Worm (Caenorhabditis elegans) whole organism, L2 larva: Measurements from ENCODE around the gene soap-1.

Source experiments
- C34F6.9 ChIP-seq: fragments of 150-350 bp; optimal IDR thresholded peaks from 2 replicates; lab custom pipeline; 2014; ENCODE audit warnings: missing biosample characterization, missing genetic modification characterization
- R02D3.7 ChIP-seq: fragments of 150-350 bp; optimal IDR thresholded peaks from 2 replicates; lab custom pipeline; 2014; ENCODE audit warnings: missing biosample characterization, missing genetic modification characterization
- Y55F3AM.14 ChIP-seq: fragments of 200-800 bp; sonication (Bioruptor generic); optimal IDR thresholded peaks from 2 replicates; lab custom pipeline; 2018; ENCODE audit warnings: mild to moderate bottlenecking, missing genetic modification characterization, missing compliant biosample characterization
- ZK546.5 ChIP-seq: sonication (generic microtip); optimal IDR thresholded peaks from 2 replicates; lab custom pipeline; 2017; ENCODE audit warnings: missing biosample characterization, missing genetic modification characterization
- alr-1 ChIP-seq: fragments of 150-350 bp; optimal IDR thresholded peaks from 2 replicates; lab custom pipeline; 2014; ENCODE audit warnings: missing biosample characterization, missing genetic modification characterization
- aly-2 ChIP-seq: fragments of 150-350 bp; optimal IDR thresholded peaks from 2 replicates; lab custom pipeline; 2014; ENCODE audit warnings: missing biosample characterization, missing genetic modification characterization
- ama-1 ChIP-seq: fragments of 150-350 bp; optimal IDR thresholded peaks from 2 replicates; lab custom pipeline; 2018; ENCODE audit warnings: inconsistent platforms
- blmp-1 ChIP-seq: sonication (generic microtip); optimal IDR thresholded peaks from 2 replicates; lab custom pipeline; 2017; ENCODE audit warnings: missing genetic modification characterization, mild to moderate bottlenecking, missing compliant biosample characterization, antibody characterized with exemption, moderate library complexity; ENCODE audit not compliant: insufficient read depth
- ceh-16 ChIP-seq: fragments of 150-350 bp; optimal IDR thresholded peaks from 2 replicates; lab custom pipeline; 2014; ENCODE audit warnings: missing biosample characterization, missing genetic modification characterization
- ceh-82 ChIP-seq: fragments of 150-350 bp; optimal IDR thresholded peaks from 2 replicates; lab custom pipeline; 2014; ENCODE audit warnings: missing biosample characterization, missing genetic modification characterization
- crh-2 ChIP-seq: sonication (generic microtip); optimal IDR thresholded peaks from 2 replicates; lab custom pipeline; 2017; ENCODE audit warnings: missing biosample characterization, missing genetic modification characterization
- dmd-4 ChIP-seq: sonication (generic microtip); optimal IDR thresholded peaks from 2 replicates; lab custom pipeline; 2017; ENCODE audit warnings: missing biosample characterization, missing genetic modification characterization
- egl-27 ChIP-seq: sonication (generic microtip); optimal IDR thresholded peaks from 3 replicates; lab custom pipeline; 2017; ENCODE audit warnings: missing biosample characterization, missing genetic modification reagents, missing genetic modification characterization
- elt-1 ChIP-seq: fragments of 150-350 bp; optimal IDR thresholded peaks from 2 replicates; lab custom pipeline; 2014; ENCODE audit warnings: missing biosample characterization, missing genetic modification characterization
- elt-3 ChIP-seq: sonication (generic microtip); optimal IDR thresholded peaks from 2 replicates; lab custom pipeline; 2017; ENCODE audit warnings: missing biosample characterization, missing genetic modification characterization
- fos-1 ChIP-seq: fragments of 150-350 bp; optimal IDR thresholded peaks from 2 replicates; lab custom pipeline; 2014; ENCODE audit warnings: missing biosample characterization, missing genetic modification characterization
- lin-11 ChIP-seq: fragments of 150-350 bp; sonication (generic microtip); optimal IDR thresholded peaks from 2 replicates; lab custom pipeline; 2014; ENCODE audit warnings: missing biosample characterization, missing genetic modification characterization, inconsistent platforms, mixed read lengths
- lin-39 ChIP-seq: fragments of 150-350 bp; optimal IDR thresholded peaks from 2 replicates; lab custom pipeline; 2014; ENCODE audit warnings: missing biosample characterization, missing genetic modification reagents, missing genetic modification characterization
- lsy-2 ChIP-seq, 2 experiments: fragments of 150-350 bp in 1 of 2; sonication (generic microtip) in 1 of 2; optimal IDR thresholded peaks; 2 replicates each; lab custom pipeline; 2014 to 2017; ENCODE audit warnings: missing biosample characterization in 2 of 2, missing genetic modification characterization in 2 of 2
- mab-5 ChIP-seq: fragments of 150-350 bp; optimal IDR thresholded peaks from 2 replicates; lab custom pipeline; 2014; ENCODE audit warnings: missing biosample characterization, missing genetic modification characterization
- mbf-1 ChIP-seq: sonication (generic microtip); optimal IDR thresholded peaks from 2 replicates; lab custom pipeline; 2017; ENCODE audit warnings: missing biosample characterization, missing genetic modification characterization
- mdl-1 ChIP-seq, 2 experiments: fragments of 150-350 bp in 1 of 2; sonication (generic microtip) in 1 of 2; optimal IDR thresholded peaks; 2 replicates each; lab custom pipeline; 2017; ENCODE audit warnings: missing biosample characterization in 2 of 2, missing genetic modification characterization in 2 of 2
- nhr-10 ChIP-seq: sonication (generic microtip); optimal IDR thresholded peaks from 2 replicates; lab custom pipeline; 2017; ENCODE audit warnings: missing biosample characterization, missing genetic modification characterization
- nhr-11 ChIP-seq: fragments of 150-350 bp; optimal IDR thresholded peaks from 2 replicates; lab custom pipeline; 2014; ENCODE audit warnings: missing biosample characterization, missing genetic modification characterization
- nhr-129 ChIP-seq: fragments of 150-350 bp; optimal IDR thresholded peaks from 2 replicates; lab custom pipeline; 2014; ENCODE audit warnings: missing biosample characterization, missing genetic modification characterization
- nhr-23 ChIP-seq: fragments of 150-350 bp; optimal IDR thresholded peaks from 2 replicates; lab custom pipeline; 2014; ENCODE audit warnings: missing biosample characterization, missing genetic modification reagents, missing genetic modification characterization
- nhr-25 ChIP-seq: fragments of 150-350 bp; sonication (generic microtip); optimal IDR thresholded peaks from 3 replicates; lab custom pipeline; 2014; ENCODE audit warnings: missing biosample characterization, missing genetic modification characterization
- nhr-6 ChIP-seq: fragments of 150-350 bp; optimal IDR thresholded peaks from 2 replicates; lab custom pipeline; 2014; ENCODE audit warnings: missing biosample characterization, missing genetic modification characterization
- peb-1 ChIP-seq: fragments of 150-350 bp; optimal IDR thresholded peaks from 2 replicates; lab custom pipeline; 2014; ENCODE audit warnings: missing biosample characterization, missing genetic modification characterization
- sem-4 ChIP-seq: fragments of 150-350 bp; optimal IDR thresholded peaks from 2 replicates; lab custom pipeline; 2014; ENCODE audit warnings: missing biosample characterization, missing genetic modification reagents, missing genetic modification characterization
- sma-3 ChIP-seq: sonication (generic microtip); optimal IDR thresholded peaks from 2 replicates; lab custom pipeline; 2016; ENCODE audit warnings: missing genetic modification reagents, missing genetic modification characterization, missing compliant biosample characterization
- sma-9 ChIP-seq, 2 experiments: fragments of 150-350 bp in 1 of 2; sonication (generic microtip) in 1 of 2; optimal IDR thresholded peaks; 2 replicates each; lab custom pipeline; 2014 to 2016; ENCODE audit warnings: missing genetic modification characterization in 2 of 2, mild to moderate bottlenecking in 1 of 2, missing biosample characterization in 1 of 2, missing compliant biosample characterization in 1 of 2, missing genetic modification reagents in 1 of 2, moderate library complexity in 1 of 2
- snpc-4 ChIP-seq: fragments of 150-350 bp; optimal IDR thresholded peaks from 2 replicates; lab custom pipeline; 2014; ENCODE audit warnings: missing biosample characterization, missing genetic modification characterization
- unc-39 ChIP-seq: fragments of 150-350 bp; optimal IDR thresholded peaks from 2 replicates; lab custom pipeline; 2014; ENCODE audit warnings: missing biosample characterization, missing genetic modification characterization
- unc-55 ChIP-seq: fragments of 150-350 bp; sonication (generic microtip); optimal IDR thresholded peaks from 3 replicates; lab custom pipeline; 2014; ENCODE audit warnings: missing biosample characterization, missing genetic modification reagents, missing genetic modification characterization
- unc-62 ChIP-seq: fragments of 150-350 bp; optimal IDR thresholded peaks from 2 replicates; lab custom pipeline; 2014; ENCODE audit warnings: missing biosample characterization, missing genetic modification reagents, missing genetic modification characterization
- ztf-1 ChIP-seq: fragments of 200-800 bp; sonication (Bioruptor generic); conservative IDR thresholded peaks from 2 replicates; pipeline ENCODE4 v1.3.6; 2022; ENCODE audit warnings: missing genetic modification characterization, missing compliant biosample characterization
- ztf-11 ChIP-seq: sonication (generic microtip); optimal IDR thresholded peaks from 2 replicates; lab custom pipeline; 2017; ENCODE audit warnings: missing biosample characterization, missing genetic modification characterization
- ztf-4 ChIP-seq: fragments of 150-350 bp; optimal IDR thresholded peaks from 2 replicates; lab custom pipeline; 2014; ENCODE audit warnings: missing biosample characterization, missing genetic modification characterization

soap-1 gene

ce11 chrV:7175201-7175600 is 39.5 kb downstream of the soap-1 start, which contains the start of gene lgc-39:
Gene lgc-39, plus strand, starts transcription at chrV:7175501.
- no peak for TF ChIP-seq egl-27 (tag; lab: Kevin White, UChicago)
- no peak for TF ChIP-seq lsy-2 (tag; optimal IDR thresholded peaks at IDR 0.05; lab: Kevin White, UChicago)
- no peak for TF ChIP-seq lin-39 (tag; lab: Kevin White, UChicago)
- no peak for TF ChIP-seq aly-2 (tag; lab: Kevin White, UChicago)
- no peak for TF ChIP-seq elt-1
- TF ChIP-seq lin-11, result no peak
- no peak for TF ChIP-seq ceh-82
- TF ChIP-seq ztf-4 (tag; lab: Kevin White, UChicago), result no peak

- TF ChIP-seq lin-11 (no peak), sem-4 (no peak), nhr-129 (tag; lab: Kevin White, UChicago) (no peak), mab-5 (tag; lab: Kevin White, UChicago) (no peak), dmd-4 (tag; lab: Kevin White, UChicago) (no peak), elt-3 (tag; lab: Kevin White, UChicago) (no peak), C34F6.9 (tag; lab: Kevin White, UChicago) (no peak), nhr-10 (tag; lab: Kevin White, UChicago) (no peak), crh-2 (tag; lab: Kevin White, UChicago) (no peak)
Measured at ce11 chrV:7166709-7167108, 48.0 kb downstream of the soap-1 start, which contains the start of gene ugt-36. Gene ugt-36, plus strand, starts transcription at chrV:7167009.

ce11 chrV:7164210-7164609 is 50.5 kb downstream of the soap-1 start, which contains the start of gene srh-83:
Gene srh-83, plus strand, starts transcription at chrV:7164510.
- TF ChIP-seq ztf-11 (no peak), mbf-1 (no peak), alr-1 (tag; lab: Kevin White, UChicago) (no peak), mab-5 (tag; lab: Kevin White, UChicago) (no peak), mdl-1 (tag; optimal IDR thresholded peaks at IDR 0.05; lab: Kevin White, UChicago) (no peak)
- TF ChIP-seq, all 48 proteins: peak for 0

- TF ChIP-seq sma-3 (GFP tag; lab: Kevin White, UChicago) (peak; percentile 3), dmd-4 (tag; lab: Kevin White, UChicago) (no peak), nhr-25 (tag; lab: Kevin White, UChicago) (no peak), sma-9 (GFP tag; optimal IDR thresholded peaks at IDR 0.05; lab: Kevin White, UChicago) (peak; percentile 34), sma-9 (tag; optimal IDR thresholded peaks at IDR 0.05; lab: Kevin White, UChicago) (no peak), lsy-2 (tag; optimal IDR thresholded peaks at IDR 0.05; lab: Kevin White, UChicago) (no peak)
Measured at ce11 chrV:7163477-7164114, 51.1 kb downstream of the soap-1 start, which contains the start of gene ugt-41. Gene ugt-41, minus strand, starts transcription at chrV:7163595.

- no peak for TF ChIP-seq ceh-16 (tag; lab: Kevin White, UChicago)
- no peak for TF ChIP-seq nhr-23
- no peak for TF ChIP-seq dmd-4 (tag; lab: Kevin White, UChicago)
- TF ChIP-seq nhr-6 (tag; lab: Kevin White, UChicago), result no peak
- no peak for TF ChIP-seq aly-2 (tag; lab: Kevin White, UChicago)
- no peak for TF ChIP-seq alr-1 (tag; lab: Kevin White, UChicago)
- TF ChIP-seq sma-3 (GFP tag; lab: Kevin White, UChicago), result no peak
- no peak for TF ChIP-seq unc-55 (GFP tag; lab: Kevin White, UChicago)
Measured at ce11 chrV:7159391-7159790, 55.3 kb downstream of the soap-1 start, which contains the start of gene str-204. Gene str-204, plus strand, starts transcription at chrV:7159691.

- no peak for TF ChIP-seq blmp-1 (tag; lab: Kevin White, UChicago)
- no peak for TF ChIP-seq unc-39
- TF ChIP-seq unc-62 (GFP tag; lab: Kevin White, UChicago), result no peak
- TF ChIP-seq nhr-6 (tag; lab: Kevin White, UChicago), result no peak
- TF ChIP-seq nhr-11 (tag; lab: Kevin White, UChicago), result no peak
- no peak for TF ChIP-seq ztf-1 (GFP tag; lab: Robert Waterston, UW)
- no peak for TF ChIP-seq lin-39 (tag; lab: Kevin White, UChicago)
- TF ChIP-seq ama-1 (lab: Kevin White, UChicago), result no peak
- no peak for TF ChIP-seq snpc-4 (tag; lab: Kevin White, UChicago)
- TF ChIP-seq elt-1, result no peak
- TF ChIP-seq fos-1 (tag; lab: Kevin White, UChicago), result peak; percentile 58
- TF ChIP-seq sma-9 (GFP tag; optimal IDR thresholded peaks at IDR 0.05; lab: Kevin White, UChicago), result peak; percentile 51
- no peak for TF ChIP-seq sma-9 (tag; optimal IDR thresholded peaks at IDR 0.05; lab: Kevin White, UChicago)
- no peak for TF ChIP-seq crh-2 (tag; lab: Kevin White, UChicago)
- TF ChIP-seq R02D3.7 (tag; lab: Kevin White, UChicago), result no peak
- TF ChIP-seq sma-3 (GFP tag; lab: Kevin White, UChicago), result peak; percentile 1
- TF ChIP-seq ztf-4 (tag; lab: Kevin White, UChicago), result no peak
- TF ChIP-seq alr-1 (tag; lab: Kevin White, UChicago), result no peak
- no peak for TF ChIP-seq Y55F3AM.14 (GFP tag; lab: Kevin White, UChicago)
- TF ChIP-seq nhr-23, result no peak
- no peak for TF ChIP-seq ZK546.5 (tag; lab: Kevin White, UChicago)
- TF ChIP-seq ceh-82, result no peak
- TF ChIP-seq peb-1 (tag; lab: Kevin White, UChicago), result no peak
Measured at ce11 chrV:7157089-7157488, 57.6 kb downstream of the soap-1 start, which contains the start of gene ugt-39. Gene ugt-39, plus strand, starts transcription at chrV:7157142.
